Worm (Caenorhabditis elegans): ENCODE measurements around the gene Y75B8A.28.

DNA sequence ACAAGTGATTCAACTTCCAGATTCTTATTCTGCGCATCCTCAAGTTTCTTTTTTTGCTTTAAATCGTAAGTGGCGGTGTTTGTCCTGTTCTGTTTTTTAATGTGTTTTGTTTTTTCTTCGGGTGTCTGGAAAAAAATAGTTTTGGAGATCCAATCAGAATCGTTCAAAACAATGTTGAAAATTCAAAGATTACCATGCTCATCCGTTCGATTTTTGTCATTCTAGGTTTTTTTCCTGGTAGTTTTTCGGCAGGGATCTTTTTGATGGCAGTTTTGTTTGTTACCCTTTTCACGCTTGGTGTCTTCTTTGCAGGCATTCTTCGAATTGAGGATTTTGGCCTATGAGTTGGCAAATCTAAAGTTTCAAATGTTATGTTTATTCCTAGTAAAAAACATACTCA, 37.7 kb downstream of the Y75B8A.28 start:
- TF ChIP-seq nhr-6 (tag; optimal IDR thresholded peaks at IDR 0.05) (no peak), lin-39 (tag; optimal IDR thresholded peaks at IDR 0.05) (no peak), unc-62 (GFP tag; optimal IDR thresholded peaks at IDR 0.05) (no peak)
